ENCODE assay signal across 1 worm cellular context in the genomic region with DNA sequence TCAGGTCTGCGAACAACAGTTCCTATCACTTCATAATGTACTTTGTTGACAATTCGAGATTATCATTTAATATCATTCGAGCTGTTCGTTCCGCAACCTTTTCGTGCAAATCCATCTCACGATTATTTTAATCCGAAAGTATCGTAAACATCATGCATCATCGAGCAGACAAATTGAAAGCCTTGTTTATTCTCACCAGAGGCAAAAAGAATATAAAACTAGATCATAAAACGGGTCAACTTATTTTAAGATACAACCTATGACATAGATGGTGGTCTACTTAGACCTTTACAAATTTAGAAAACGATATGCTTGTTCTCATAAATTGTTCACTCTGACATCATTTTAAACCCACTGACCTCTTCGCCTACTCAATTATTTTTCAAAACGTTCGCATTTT.
TF ChIP-seq lines count a peak whose summit lies in the region.

No protein-coding gene starts in this region.

TF ChIP-seq in whole organism, L4 larva, 104 proteins besides CTCF, POLR2A, EP300 and RAD21 (continued from another document):
- TF ChIP-seq unc-62 (GFP tag; optimal IDR thresholded peaks at IDR 0.05 in 1 of 2; lab: Kevin White, UChicago) (no peak), unc-62 (tag; optimal IDR thresholded peaks at IDR 0.05; lab: Kevin White, UChicago) (no peak), F10B5.3 (tag; optimal IDR thresholded peaks at IDR 0.05; lab: Kevin White, UChicago) (no peak), unc-130 (GFP tag; optimal IDR thresholded peaks at IDR 0.05; lab: Kevin White, UChicago) (no peak), duxl-1 (tag; optimal IDR thresholded peaks at IDR 0.05; lab: Kevin White, UChicago; ENCODE audit: poor library complexity) (no peak)
